Fruit fly (Drosophila melanogaster) whole organism, prepupa: ENCODE results near the gene Dad1.

Experiments
- Blimp-1 ChIP-seq: fragments of 200-800 bp; sonication (Bioruptor generic); optimal IDR thresholded peaks from 3 replicates; lab custom pipeline; 2017; ENCODE audit warnings: missing biosample characterization, missing genetic modification characterization, mild to moderate bottlenecking, moderate library complexity, missing genetic modification reagents
- CG10631 ChIP-seq: fragments of 200-800 bp; sonication (Bioruptor generic); optimal IDR thresholded peaks from 2 replicates; lab custom pipeline; 2016; ENCODE audit warnings: missing biosample characterization, missing genetic modification characterization
- CG10669 ChIP-seq: fragments of 200-800 bp; sonication (Bioruptor generic); optimal IDR thresholded peaks from 3 replicates; lab custom pipeline; 2018; ENCODE audit warnings: missing biosample characterization, mild to moderate bottlenecking, missing genetic modification characterization, moderate library complexity
- CG11294 ChIP-seq: fragments of 200-800 bp; sonication (Bioruptor generic); IDR thresholded peaks from 2 replicates; pipeline ENCODE4 v1.3.6; 2022; ENCODE audit warnings: missing biosample characterization, missing genetic modification characterization
- CG11902 ChIP-seq: fragments of 200-800 bp; sonication (Bioruptor generic); optimal IDR thresholded peaks from 3 replicates; lab custom pipeline; 2016; ENCODE audit warnings: missing biosample characterization, missing genetic modification characterization
- CG15336 ChIP-seq: fragments of 200-800 bp; sonication (Bioruptor generic); IDR thresholded peaks from 2 replicates; pipeline ENCODE4 v1.3.6; 2022; ENCODE audit warnings: missing biosample characterization, missing genetic modification characterization
- CG16779 ChIP-seq: fragments of 200-800 bp; sonication (Bioruptor generic); optimal IDR thresholded peaks from 3 replicates; lab custom pipeline; 2017; ENCODE audit warnings: missing biosample characterization, mild to moderate bottlenecking, missing genetic modification characterization
- CG31627 ChIP-seq: fragments of 200-800 bp; sonication (Bioruptor generic); optimal IDR thresholded peaks from 3 replicates; lab custom pipeline; 2016; ENCODE audit warnings: missing biosample characterization, missing genetic modification characterization
- CG32006 ChIP-seq: fragments of 200-800 bp; sonication (Bioruptor generic); optimal IDR thresholded peaks from 3 replicates; lab custom pipeline; 2017; ENCODE audit warnings: missing biosample characterization, mild to moderate bottlenecking, missing genetic modification characterization
- CG34406 ChIP-seq: fragments of 200-800 bp; sonication (Bioruptor generic); optimal IDR thresholded peaks from 3 replicates; lab custom pipeline; 2016; ENCODE audit warnings: missing biosample characterization, missing genetic modification characterization
- CG3919 ChIP-seq: fragments of 200-800 bp; sonication (Bioruptor generic); optimal IDR thresholded peaks from 3 replicates; lab custom pipeline; 2016; ENCODE audit warnings: missing biosample characterization, missing genetic modification characterization
- CG6163 ChIP-seq: fragments of 200-800 bp; sonication (Bioruptor generic); IDR thresholded peaks from 3 replicates; pipeline ENCODE4 v1.3.6; 2022; ENCODE audit warnings: missing biosample characterization, missing genetic modification characterization
- CG6276 ChIP-seq: fragments of 200-800 bp; sonication (Bioruptor generic); optimal IDR thresholded peaks from 2 replicates; lab custom pipeline; 2017; ENCODE audit warnings: missing biosample characterization, mild to moderate bottlenecking, missing genetic modification characterization
- CG6792 ChIP-seq: fragments of 200-800 bp; sonication (Bioruptor generic); optimal IDR thresholded peaks from 3 replicates; lab custom pipeline; 2016; ENCODE audit warnings: missing biosample characterization, missing genetic modification characterization
- CG6808 ChIP-seq: fragments of 200-800 bp; sonication (Bioruptor generic); optimal IDR thresholded peaks from 3 replicates; lab custom pipeline; 2017; ENCODE audit warnings: missing biosample characterization, missing genetic modification characterization, mild to moderate bottlenecking, moderate library complexity, missing genetic modification reagents
- CG6854 ChIP-seq: fragments of 200-800 bp; sonication (Bioruptor generic); optimal IDR thresholded peaks from 2 replicates; lab custom pipeline; 2017; ENCODE audit warnings: missing biosample characterization, mild to moderate bottlenecking, missing genetic modification characterization
- CG8632 ChIP-seq: fragments of 200-800 bp; sonication (Bioruptor generic); optimal IDR thresholded peaks from 3 replicates; lab custom pipeline; 2016; ENCODE audit warnings: missing biosample characterization, missing genetic modification characterization
- CG9139 ChIP-seq: fragments of 200-800 bp; sonication (Bioruptor generic); optimal IDR thresholded peaks from 3 replicates; lab custom pipeline; 2017; ENCODE audit warnings: missing biosample characterization, mild to moderate bottlenecking, missing genetic modification characterization
- Eip75B ChIP-seq: fragments of 200-800 bp; sonication (Bioruptor generic); optimal IDR thresholded peaks from 3 replicates; lab custom pipeline; 2016; ENCODE audit warnings: missing biosample characterization, missing genetic modification characterization
- Eip78C ChIP-seq: fragments of 200-800 bp; sonication (Bioruptor generic); peaks from one replicate; lab custom pipeline; 2016; ENCODE audit warnings: missing biosample characterization, missing genetic modification characterization
- Eip93F ChIP-seq: fragments of 200-800 bp; sonication (Bioruptor generic); optimal IDR thresholded peaks from 2 replicates; lab custom pipeline; 2016; ENCODE audit warnings: missing biosample characterization, mild to moderate bottlenecking, missing genetic modification characterization
- Ets96B ChIP-seq: fragments of 200-800 bp; optimal IDR thresholded peaks from 2 replicates; lab custom pipeline; 2019; ENCODE audit warnings: missing biosample characterization, mild to moderate bottlenecking, missing genetic modification characterization, moderate library complexity
- Gug ChIP-seq: fragments of 200-800 bp; sonication (Bioruptor generic); IDR thresholded peaks from 2 replicates; pipeline ENCODE4 v1.3.6; 2022; ENCODE audit warnings: missing biosample characterization, missing genetic modification characterization
- Hr39 ChIP-seq: fragments of 200-800 bp; sonication (Bioruptor generic); optimal IDR thresholded peaks from 2 replicates; lab custom pipeline; 2016; ENCODE audit warnings: missing biosample characterization, missing genetic modification characterization
- Hr4 ChIP-seq: fragments of 200-800 bp; sonication (Bioruptor generic); optimal IDR thresholded peaks from 3 replicates; lab custom pipeline; 2016; ENCODE audit warnings: missing biosample characterization, missing genetic modification characterization
- Met ChIP-seq: fragments of 200-800 bp; sonication (Bioruptor generic); optimal IDR thresholded peaks from 3 replicates; lab custom pipeline; 2016; ENCODE audit warnings: missing biosample characterization, missing genetic modification characterization
- Sox102F ChIP-seq: fragments of 200-800 bp; sonication (Bioruptor generic); optimal IDR thresholded peaks from 2 replicates; lab custom pipeline; 2016; ENCODE audit warnings: missing biosample characterization, mild to moderate bottlenecking, missing genetic modification characterization
- Sox14 ChIP-seq: fragments of 200-800 bp; sonication (Bioruptor generic); optimal IDR thresholded peaks from 3 replicates; lab custom pipeline; 2016; ENCODE audit warnings: missing biosample characterization, missing genetic modification characterization
- Sox15 ChIP-seq: fragments of 200-800 bp; sonication (Bioruptor generic); optimal IDR thresholded peaks from 3 replicates; lab custom pipeline; 2016; ENCODE audit warnings: missing biosample characterization, missing genetic modification characterization
- acj6 ChIP-seq: fragments of 200-800 bp; sonication (Bioruptor generic); optimal IDR thresholded peaks from 3 replicates; lab custom pipeline; 2016; ENCODE audit warnings: missing biosample characterization, missing genetic modification characterization
- dac ChIP-seq: fragments of 200-800 bp; sonication (Bioruptor generic); optimal IDR thresholded peaks from 2 replicates; lab custom pipeline; 2017; ENCODE audit warnings: missing biosample characterization, mild to moderate bottlenecking, missing genetic modification characterization
- dsx ChIP-seq: fragments of 200-800 bp; optimal IDR thresholded peaks from 3 replicates; lab custom pipeline; 2019; ENCODE audit warnings: missing biosample characterization, mild to moderate bottlenecking, missing genetic modification characterization, moderate library complexity; ENCODE audit not compliant: poor library complexity, severe bottlenecking
- esn ChIP-seq: fragments of 200-800 bp; sonication (Bioruptor generic); optimal IDR thresholded peaks from 2 replicates; lab custom pipeline; 2016; ENCODE audit warnings: missing biosample characterization, mild to moderate bottlenecking, missing genetic modification characterization, moderate library complexity
- fd85E ChIP-seq: fragments of 200-800 bp; sonication (Bioruptor generic); optimal IDR thresholded peaks from 3 replicates; lab custom pipeline; 2016; ENCODE audit warnings: missing biosample characterization, missing genetic modification characterization
- fkh ChIP-seq: fragments of 200-800 bp; sonication (Bioruptor generic); optimal IDR thresholded peaks from 3 replicates; lab custom pipeline; 2017; ENCODE audit warnings: missing biosample characterization, mild to moderate bottlenecking, missing genetic modification characterization, moderate library complexity
- salr ChIP-seq, 2 experiments: fragments of 200-800 bp; sonication (Bioruptor generic); optimal IDR thresholded peaks; 3 replicates each; lab custom pipeline; 2016 to 2018; ENCODE audit warnings: missing biosample characterization in 2 of 2, missing genetic modification characterization in 2 of 2, mild to moderate bottlenecking in 1 of 2
- ss ChIP-seq, 2 experiments: fragments of 200-800 bp; sonication (Bioruptor generic); optimal IDR thresholded peaks; 2 replicates in 1 of 2; 3 replicates in 1 of 2; lab custom pipeline; 2017 to 2018; ENCODE audit warnings: mild to moderate bottlenecking in 2 of 2, missing biosample characterization in 2 of 2, missing genetic modification characterization in 2 of 2, moderate library complexity in 1 of 2
- svp ChIP-seq: fragments of 200-800 bp; sonication (Bioruptor generic); peaks from one replicate; lab custom pipeline; 2016; ENCODE audit warnings: missing biosample characterization, missing genetic modification characterization
- topi ChIP-seq: fragments of 200-800 bp; sonication (Bioruptor generic); optimal IDR thresholded peaks from 3 replicates; lab custom pipeline; 2016; ENCODE audit warnings: missing biosample characterization, missing genetic modification characterization
- vri ChIP-seq: fragments of 200-800 bp; sonication (Bioruptor generic); optimal IDR thresholded peaks from 3 replicates; lab custom pipeline; 2016; ENCODE audit warnings: missing biosample characterization, mild to moderate bottlenecking, missing genetic modification characterization

The Dad1 gene

DNA sequence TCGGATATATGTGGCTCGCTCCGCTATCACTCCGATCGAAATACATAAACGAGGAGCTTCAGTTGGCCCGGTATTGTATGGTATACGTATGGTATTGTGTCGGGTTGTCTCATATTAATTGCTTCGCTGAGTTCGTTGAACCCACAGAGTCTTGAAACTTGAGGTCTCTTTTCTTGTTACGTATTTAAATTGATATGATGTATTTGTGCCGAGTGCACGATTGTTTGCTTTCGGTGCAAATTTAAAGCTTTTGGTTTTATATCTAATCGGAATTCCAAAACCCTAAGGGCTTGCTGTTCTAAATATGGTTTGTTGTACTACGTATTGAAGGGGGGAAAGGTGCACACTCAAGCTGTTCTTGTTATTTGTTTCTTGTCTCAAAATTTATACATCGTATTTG lies 41.3 kb upstream of the Dad1 start:
- TF ChIP-seq CG11902 (GFP tag; lab: Kevin White, UChicago) (no peak), Blimp-1 (no peak), CG6792 (no peak), CG16779 (tag; lab: Kevin White, UChicago) (no peak), CG11294 (GFP tag; lab: Robert Waterston, UW) (no peak), vri (peak; percentile 68)

dm6 chr2L:8424662-8425208 lies 40.8 kb upstream of the Dad1 start:
- TF ChIP-seq esn (GFP tag; lab: Kevin White, UChicago) (no peak), Blimp-1 (no peak), salr (GFP tag; optimal IDR thresholded peaks at IDR 0.05; lab: Kevin White, UChicago) (no peak), CG31627 (GFP tag; lab: Kevin White, UChicago) (no peak), Gug (no peak), CG6276 (GFP tag; lab: Kevin White, UChicago) (no peak), Eip75B (GFP tag; lab: Kevin White, UChicago) (no peak), fd85E (GFP tag; lab: Kevin White, UChicago) (no peak), Eip93F (GFP tag; lab: Kevin White, UChicago) (no peak)

DNA sequence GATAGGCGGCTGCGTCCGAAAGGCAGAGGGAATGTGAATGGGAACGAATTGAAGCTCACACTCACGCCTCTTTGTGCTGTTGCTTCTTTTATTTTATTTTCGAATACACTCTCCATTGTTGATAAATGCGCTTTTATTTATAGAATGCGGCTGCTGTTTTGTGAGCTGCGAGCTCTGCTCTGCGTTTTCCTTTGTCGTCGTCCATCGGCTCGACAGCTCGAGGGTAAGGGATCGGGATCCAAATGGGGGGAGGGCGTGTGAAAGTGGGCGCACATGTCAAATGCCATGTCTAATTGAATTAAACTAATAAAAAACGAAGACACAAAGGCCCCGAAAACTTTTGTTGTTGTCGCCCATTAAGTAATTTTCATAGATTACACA lies 40.1 kb upstream of the Dad1 start:
- no peak for TF ChIP-seq Sox15 (GFP tag; lab: Kevin White, UChicago)
- TF ChIP-seq CG6163, result peak; percentile 37; the same call in 1 of the 3 replicates
- no peak for TF ChIP-seq CG6792
- no peak for TF ChIP-seq CG34406 (GFP tag; lab: Kevin White, UChicago)
- peak; percentile 6 for TF ChIP-seq vri
- peak; percentile 80 for TF ChIP-seq Sox14 (GFP tag; lab: Kevin White, UChicago)
- TF ChIP-seq dac (GFP tag; lab: Kevin White, UChicago), result no peak
- no peak for TF ChIP-seq dsx (GFP tag; lab: Kevin White, UChicago)
- no peak for TF ChIP-seq Hr39 (GFP tag; lab: Kevin White, UChicago)
- peak; percentile 81 for TF ChIP-seq svp (GFP tag; lab: Kevin White, UChicago)
- TF ChIP-seq Eip78C (GFP tag; lab: Kevin White, UChicago), result no peak
- TF ChIP-seq CG9139 (GFP tag; lab: Kevin White, UChicago), result no peak
- peak in 1 of 2 experiments; percentile 40 for TF ChIP-seq ss (GFP tag; optimal IDR thresholded peaks at IDR 0.05; lab: Kevin White, UChicago)
- no peak for TF ChIP-seq topi (GFP tag; lab: Kevin White, UChicago)
- TF ChIP-seq CG8632 (GFP tag; lab: Kevin White, UChicago), result no peak
- no peak for TF ChIP-seq CG6854 (GFP tag; lab: Kevin White, UChicago)

DNA sequence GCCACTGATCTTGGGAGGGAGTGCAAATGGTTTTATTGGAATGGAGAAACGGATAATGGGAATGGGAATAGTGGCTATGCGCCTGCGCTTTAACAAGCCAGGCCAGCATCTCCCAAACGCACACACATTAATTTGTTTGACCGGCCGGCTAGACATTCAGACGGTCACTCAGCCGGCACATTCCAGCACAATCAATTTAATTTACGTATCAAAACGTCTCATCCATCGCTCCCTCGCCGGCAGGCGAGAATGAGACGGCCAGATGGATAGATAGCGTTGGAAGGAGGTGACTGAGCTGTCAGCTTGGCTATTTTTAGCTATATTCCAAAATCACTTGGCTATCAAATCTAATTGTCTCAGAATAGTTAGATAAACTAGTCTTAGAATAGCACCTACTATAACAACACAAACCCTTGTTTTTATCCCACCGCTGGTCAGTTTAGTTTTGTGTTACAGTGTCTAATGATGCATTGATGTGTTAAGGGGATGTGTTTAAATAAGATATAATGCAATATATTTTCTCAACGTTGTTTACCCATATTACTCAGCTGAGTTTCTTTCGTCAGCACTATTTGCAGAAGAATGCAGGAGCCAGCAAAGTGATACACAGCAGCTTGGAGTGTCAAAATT lies 39.6 kb upstream of the Dad1 start:
- TF ChIP-seq acj6 (GFP tag; lab: Kevin White, UChicago), result peak; percentile 6
- peak; percentile 3 for TF ChIP-seq Hr4 (GFP tag; lab: Kevin White, UChicago)
- peak; percentile 23 for TF ChIP-seq fkh (GFP tag; lab: Kevin White, UChicago)
- no peak for TF ChIP-seq CG15336 (GFP tag; lab: Robert Waterston, UW)
- no peak for TF ChIP-seq CG8632 (GFP tag; lab: Kevin White, UChicago)
- TF ChIP-seq Hr39 (GFP tag; lab: Kevin White, UChicago), result no peak
- peak; percentile 35 for TF ChIP-seq esn (GFP tag; lab: Kevin White, UChicago)
- TF ChIP-seq Ets96B (tag; lab: Kevin White, UChicago), result peak; percentile 20
- TF ChIP-seq CG32006 (GFP tag; lab: Kevin White, UChicago), result no peak
- TF ChIP-seq CG10631 (GFP tag; lab: Kevin White, UChicago), result peak; percentile 24
- TF ChIP-seq svp (GFP tag; lab: Kevin White, UChicago), result peak; percentile 53
- TF ChIP-seq dsx (GFP tag; lab: Kevin White, UChicago), result no peak
- TF ChIP-seq Sox102F (GFP tag; lab: Kevin White, UChicago), result peak; percentile 57
- TF ChIP-seq vri, result no peak
- TF ChIP-seq Met, result peak; percentile 40
- TF ChIP-seq CG6808 (GFP tag; lab: Kevin White, UChicago), result peak; percentile 58
- peak; percentile 36 for TF ChIP-seq CG10669 (GFP tag; lab: Kevin White, UChicago)
- TF ChIP-seq Eip78C (GFP tag; lab: Kevin White, UChicago), result peak; percentile 54
- TF ChIP-seq ss (GFP tag; optimal IDR thresholded peaks at IDR 0.05; lab: Kevin White, UChicago), result peak in 1 of 2 experiments; percentile 33
- peak; percentile 7 for TF ChIP-seq CG3919
- TF ChIP-seq, all 60 proteins: peak for 14
